Fruit fly (Drosophila melanogaster) whole organism, embryonic: Measurements from ENCODE around the gene brat.

ENCODE experiments used
- Ada2b ChIP-seq: fragments of 200-800 bp; sonication (Bioruptor generic); IDR thresholded peaks from 2 replicates; pipeline ENCODE4 v1.3.6; 2022; ENCODE audit warnings: missing biosample characterization, missing genetic modification characterization
- Atf-2 ChIP-seq: fragments of 200-800 bp; sonication (Bioruptor generic); optimal IDR thresholded peaks from 2 replicates; lab custom pipeline; 2016; ENCODE audit warnings: missing biosample characterization, missing genetic modification characterization
- Atf6 ChIP-seq: fragments of 200-800 bp; sonication (Bioruptor generic); IDR thresholded peaks from 2 replicates; pipeline ENCODE4 v1.3.6; 2022; ENCODE audit warnings: missing biosample characterization, missing genetic modification characterization
- CG10209 ChIP-seq: fragments of 200-800 bp; sonication (Bioruptor generic); optimal IDR thresholded peaks from 3 replicates; lab custom pipeline; 2017; ENCODE audit warnings: missing biosample characterization, mild to moderate bottlenecking, missing genetic modification characterization, missing genetic modification reagents
- CG1024 ChIP-seq: fragments of 200-800 bp; sonication (Bioruptor generic); IDR thresholded peaks from 2 replicates; pipeline ENCODE4 v1.3.6; 2022; ENCODE audit warnings: missing biosample characterization, missing genetic modification characterization
- CG10462 ChIP-seq: fragments of 200-800 bp; sonication (Bioruptor generic); optimal IDR thresholded peaks from 2 replicates; lab custom pipeline; 2016; ENCODE audit warnings: missing biosample characterization, missing genetic modification characterization
- CG11093 ChIP-seq: fragments of 200-800 bp; sonication (Bioruptor generic); IDR thresholded peaks from 3 replicates; pipeline ENCODE4 v1.3.6; 2022; ENCODE audit warnings: missing biosample characterization, missing genetic modification characterization
- CG11398 ChIP-seq: fragments of 200-800 bp; sonication (Bioruptor generic); optimal IDR thresholded peaks from 2 replicates; lab custom pipeline; 2016; ENCODE audit warnings: missing biosample characterization, missing genetic modification characterization
- CG12071 ChIP-seq: fragments of 200-800 bp; sonication (Bioruptor generic); optimal IDR thresholded peaks from 3 replicates; lab custom pipeline; 2018; ENCODE audit warnings: missing biosample characterization, mild to moderate bottlenecking, missing genetic modification characterization
- CG12155 ChIP-seq: fragments of 200-800 bp; sonication (Bioruptor generic); optimal IDR thresholded peaks from 3 replicates; lab custom pipeline; 2016; ENCODE audit warnings: missing biosample characterization, missing genetic modification characterization
- CG12744 ChIP-seq: fragments of 200-800 bp; sonication (Bioruptor generic); optimal IDR thresholded peaks from 2 replicates; lab custom pipeline; 2016; ENCODE audit warnings: missing biosample characterization, missing genetic modification characterization
- CG13123 ChIP-seq: fragments of 200-800 bp; sonication (Bioruptor generic); optimal IDR thresholded peaks from 2 replicates; lab custom pipeline; 2016; ENCODE audit warnings: missing biosample characterization, missing genetic modification characterization
- CG14014 ChIP-seq: fragments of 200-800 bp; sonication (Bioruptor generic); IDR thresholded peaks from 2 replicates; pipeline ENCODE4 v1.3.6; 2022; ENCODE audit warnings: missing biosample characterization, missing genetic modification characterization
- CG15601 ChIP-seq: fragments of 200-800 bp; sonication (Bioruptor generic); optimal IDR thresholded peaks from 3 replicates; lab custom pipeline; 2019; ENCODE audit warnings: missing biosample characterization, mild to moderate bottlenecking, missing genetic modification characterization, moderate library complexity
- CG15696 ChIP-seq: fragments of 200-800 bp; sonication (Bioruptor generic); optimal IDR thresholded peaks from 2 replicates; lab custom pipeline; 2019; ENCODE audit warnings: missing biosample characterization, mild to moderate bottlenecking, missing genetic modification characterization, moderate library complexity
- CG17802 ChIP-seq: fragments of 200-800 bp; sonication (Bioruptor generic); optimal IDR thresholded peaks from 2 replicates; lab custom pipeline; 2018; ENCODE audit warnings: missing biosample characterization, mild to moderate bottlenecking, missing genetic modification characterization, moderate library complexity
- CG18619 ChIP-seq: fragments of 200-800 bp; sonication (Bioruptor generic); optimal IDR thresholded peaks from 3 replicates; lab custom pipeline; 2017; ENCODE audit warnings: missing biosample characterization, mild to moderate bottlenecking, missing genetic modification characterization
- CG3065 ChIP-seq: fragments of 200-800 bp; sonication (Bioruptor generic); optimal IDR thresholded peaks from 2 replicates; lab custom pipeline; 2016; ENCODE audit warnings: missing biosample characterization, missing genetic modification characterization
- CG3726 ChIP-seq: fragments of 200-800 bp; sonication (Bioruptor generic); IDR thresholded peaks from 3 replicates; pipeline ENCODE4, ENCODE4 v1.3.6; 2022; ENCODE audit warnings: missing biosample characterization, missing genetic modification characterization
- CG5180 ChIP-seq: fragments of 200-800 bp; sonication (Bioruptor generic); optimal IDR thresholded peaks from 3 replicates; lab custom pipeline; 2017; ENCODE audit warnings: missing biosample characterization, missing genetic modification characterization, mild to moderate bottlenecking, moderate library complexity, missing genetic modification reagents
- CG6683 ChIP-seq: fragments of 200-800 bp; sonication (Bioruptor generic); optimal IDR thresholded peaks from 2 replicates; lab custom pipeline; 2017; ENCODE audit warnings: missing biosample characterization, mild to moderate bottlenecking, missing genetic modification characterization, missing genetic modification reagents
- CG6791 ChIP-seq: fragments of 200-800 bp; sonication (Bioruptor generic); IDR thresholded peaks from 3 replicates; pipeline ENCODE4 v1.3.6; 2022; ENCODE audit warnings: missing biosample characterization, missing genetic modification characterization; ENCODE audit not compliant: partially characterized antibody
- CG8944 ChIP-seq: fragments of 200-800 bp; sonication (Bioruptor generic); optimal IDR thresholded peaks from 3 replicates; lab custom pipeline; 2016; ENCODE audit warnings: missing biosample characterization, missing genetic modification characterization
- CG9215 ChIP-seq: fragments of 200-800 bp; sonication (Bioruptor generic); IDR thresholded peaks from 2 replicates; pipeline ENCODE4 v1.3.6; 2022; ENCODE audit warnings: missing biosample characterization, missing genetic modification characterization
- CG9727 ChIP-seq: fragments of 200-800 bp; sonication (Bioruptor generic); optimal IDR thresholded peaks from 3 replicates; lab custom pipeline; 2017; ENCODE audit warnings: missing biosample characterization, mild to moderate bottlenecking, missing genetic modification characterization
- D19B ChIP-seq: fragments of 200-800 bp; sonication (Bioruptor generic); optimal IDR thresholded peaks from 2 replicates; lab custom pipeline; 2017; ENCODE audit warnings: missing biosample characterization, mild to moderate bottlenecking, missing genetic modification characterization
- Lim3 ChIP-seq: fragments of 200-800 bp; sonication (Bioruptor generic); IDR thresholded peaks from 2 replicates; pipeline ENCODE4 v1.3.6; 2022; ENCODE audit warnings: missing biosample characterization, missing genetic modification characterization
- Lpt ChIP-seq: fragments of >200 bp; optimal IDR thresholded peaks from 2 replicates; lab custom pipeline; 2018; ENCODE audit warnings: missing biosample characterization, missing genetic modification characterization
- Mad ChIP-seq: fragments of 200-800 bp; sonication (Bioruptor generic); optimal IDR thresholded peaks from 2 replicates; lab custom pipeline; 2016; ENCODE audit warnings: missing biosample characterization, missing genetic modification characterization
- Pdp1 ChIP-seq, 2 experiments: fragments of 200-800 bp; sonication (Bioruptor generic); optimal IDR thresholded peaks; 3 replicates each; lab custom pipeline; 2016; ENCODE audit warnings: missing biosample characterization in 2 of 2, missing genetic modification characterization in 2 of 2, mild to moderate bottlenecking in 1 of 2, moderate library complexity in 1 of 2
- Sox100B ChIP-seq: fragments of 200-800 bp; sonication (Bioruptor generic); optimal IDR thresholded peaks from 3 replicates; lab custom pipeline; 2018; ENCODE audit warnings: missing biosample characterization, mild to moderate bottlenecking, missing genetic modification characterization
- Sry-β ChIP-seq: fragments of 200-800 bp; sonication (Bioruptor generic); optimal IDR thresholded peaks from 2 replicates; lab custom pipeline; 2018; ENCODE audit warnings: missing biosample characterization, mild to moderate bottlenecking, missing genetic modification characterization, moderate library complexity
- abd-A ChIP-seq: fragments of 200-800 bp; sonication (Bioruptor generic); optimal IDR thresholded peaks from 3 replicates; lab custom pipeline; 2019; ENCODE audit warnings: missing biosample characterization, mild to moderate bottlenecking, missing genetic modification characterization, moderate library complexity
- ac ChIP-seq: fragments of 200-800 bp; sonication (Bioruptor generic); optimal IDR thresholded peaks from 3 replicates; lab custom pipeline; 2017; ENCODE audit warnings: missing biosample characterization, mild to moderate bottlenecking, missing genetic modification characterization
- br ChIP-seq: fragments of >200 bp; optimal IDR thresholded peaks from 2 replicates; lab custom pipeline; 2017
- chn ChIP-seq: fragments of 200-800 bp; sonication (Bioruptor generic); optimal IDR thresholded peaks from 2 replicates; lab custom pipeline; 2016; ENCODE audit warnings: missing biosample characterization, missing genetic modification characterization
- crol ChIP-seq: fragments of 200-800 bp; sonication (Bioruptor generic); IDR thresholded peaks from 2 replicates; pipeline ENCODE4 v1.3.6; 2022; ENCODE audit warnings: missing biosample characterization, missing genetic modification characterization
- dmrt99B ChIP-seq: fragments of 200-800 bp; sonication (Bioruptor generic); optimal IDR thresholded peaks from 2 replicates; lab custom pipeline; 2018; ENCODE audit warnings: missing biosample characterization, mild to moderate bottlenecking, missing genetic modification characterization, moderate library complexity
- fd3F ChIP-seq: fragments of 200-800 bp; sonication (Bioruptor generic); optimal IDR thresholded peaks from 2 replicates; lab custom pipeline; 2018; ENCODE audit warnings: missing biosample characterization, mild to moderate bottlenecking, missing genetic modification characterization, moderate library complexity
- fd64A ChIP-seq: fragments of 200-800 bp; sonication (Bioruptor generic); optimal IDR thresholded peaks from 3 replicates; lab custom pipeline; 2018; ENCODE audit warnings: missing biosample characterization, mild to moderate bottlenecking, missing genetic modification characterization
- gcm2 ChIP-seq: fragments of 200-800 bp; sonication (Bioruptor generic); optimal IDR thresholded peaks from 2 replicates; lab custom pipeline; 2016; ENCODE audit warnings: missing biosample characterization, missing genetic modification characterization
- ind ChIP-seq: fragments of 200-800 bp; sonication (Bioruptor generic); optimal IDR thresholded peaks from 3 replicates; lab custom pipeline; 2016; ENCODE audit warnings: missing biosample characterization, missing genetic modification characterization
- lab ChIP-seq: fragments of 200-800 bp; sonication (Bioruptor generic); optimal IDR thresholded peaks from 3 replicates; lab custom pipeline; 2017; ENCODE audit warnings: missing biosample characterization, missing genetic modification characterization, mild to moderate bottlenecking, moderate library complexity, missing genetic modification reagents
- lilli ChIP-seq: fragments of 200-800 bp; sonication (Bioruptor generic); optimal IDR thresholded peaks from 3 replicates; lab custom pipeline; 2016; ENCODE audit warnings: missing biosample characterization, missing genetic modification characterization
- pum ChIP-seq: fragments of 200-800 bp; sonication (Bioruptor generic); optimal IDR thresholded peaks from 2 replicates; lab custom pipeline; 2016; ENCODE audit warnings: missing biosample characterization, missing genetic modification characterization
- sim ChIP-seq: fragments of 200-800 bp; sonication (Bioruptor generic); IDR thresholded peaks from 2 replicates; pipeline ENCODE4 v1.3.6; 2022; ENCODE audit warnings: missing biosample characterization, missing genetic modification characterization
- sob ChIP-seq: fragments of 200-800 bp; sonication (Bioruptor generic); IDR thresholded peaks from 2 replicates; pipeline ENCODE4 v1.3.6; 2022; ENCODE audit warnings: missing biosample characterization, missing genetic modification characterization
- tup ChIP-seq: fragments of 200-800 bp; sonication (Bioruptor generic); optimal IDR thresholded peaks from 2 replicates; lab custom pipeline; 2016; ENCODE audit warnings: missing biosample characterization, mild to moderate bottlenecking, missing genetic modification characterization, moderate library complexity
- yki ChIP-seq: fragments of >200 bp; optimal IDR thresholded peaks from 3 replicates; lab custom pipeline; 2018
- zen ChIP-seq: fragments of 200-800 bp; sonication (Bioruptor generic); optimal IDR thresholded peaks from 3 replicates; lab custom pipeline; 2018; ENCODE audit warnings: missing biosample characterization, mild to moderate bottlenecking, missing genetic modification characterization, moderate library complexity

brat gene

dm6 chr2L:19196443-19197044, 62.9 kb downstream of the brat start (continued):
- 0 out of 2 replicates have a peak, but pooled peaks have one; percentile 15 for TF ChIP-seq Lim3 (GFP tag; lab: Robert Waterston, UW)
- no peak for TF ChIP-seq Atf-2 (GFP tag; lab: Kevin White, UChicago)
- TF ChIP-seq ind (GFP tag; lab: Kevin White, UChicago) = peak; percentile 42
- TF ChIP-seq ac (GFP tag; lab: Kevin White, UChicago) = peak; percentile 45
- TF ChIP-seq sim (GFP tag; lab: Robert Waterston, UW) = 0 out of 2 replicates have a peak, but pooled peaks have one; percentile 52
- peak; percentile 51 for TF ChIP-seq CG15601 (tag; lab: Kevin White, UChicago)
- TF ChIP-seq CG15696 (tag; lab: Kevin White, UChicago) = peak; percentile 66
- peak; percentile 11 for TF ChIP-seq CG18619 (GFP tag; lab: Kevin White, UChicago)
- TF ChIP-seq crol = no peak
- no peak for TF ChIP-seq CG12744
- TF ChIP-seq CG17802 (tag; lab: Kevin White, UChicago) = peak; percentile 2
- TF ChIP-seq Mad (GFP tag; lab: Kevin White, UChicago) = no peak
- peak; percentile 68 for TF ChIP-seq CG11093
- peak; percentile 18; the same call in 1 of the 2 replicates for TF ChIP-seq CG9215
- peak; percentile 56 for TF ChIP-seq CG10209 (GFP tag; lab: Kevin White, UChicago)
- peak; percentile 32 for TF ChIP-seq chn (GFP tag; lab: Kevin White, UChicago)
- TF ChIP-seq CG12071 (GFP tag; lab: Kevin White, UChicago) = no peak
- TF ChIP-seq Ada2b = peak; percentile 67
- TF ChIP-seq br (lab: Kevin White, UChicago) = no peak
- 0 out of 3 replicates have a peak, but pooled peaks have one; percentile 36 for TF ChIP-seq CG3726 (GFP tag; lab: Robert Waterston, UW)
- TF ChIP-seq lilli (GFP tag; lab: Kevin White, UChicago) = peak; percentile 40
- TF ChIP-seq CG12155 (GFP tag; lab: Kevin White, UChicago) = peak; percentile 4
- TF ChIP-seq CG14014 (GFP tag; lab: Robert Waterston, UW) = peak; percentile 62; the same call in 1 of the 2 replicates
- TF ChIP-seq fd3F = no peak
- no peak for TF ChIP-seq D19B
- peak; percentile 54 for TF ChIP-seq lab (GFP tag; lab: Kevin White, UChicago)
- peak; percentile 44; the same call in 1 of the 2 replicates for TF ChIP-seq CG1024 (GFP tag; lab: Robert Waterston, UW)
- TF ChIP-seq CG5180 = no peak
- TF ChIP-seq zen (tag; lab: Kevin White, UChicago) = peak; percentile 28
- peak; percentile 62 for TF ChIP-seq CG9727 (GFP tag; lab: Kevin White, UChicago)
- no peak for TF ChIP-seq CG6791 (GFP tag; lab: Robert Waterston, UW)
- TF ChIP-seq abd-A (tag; lab: Kevin White, UChicago) = no peak
- peak; percentile 37 to 45 for TF ChIP-seq Pdp1 (GFP tag; optimal IDR thresholded peaks at IDR 0.05; lab: Kevin White, UChicago)
- TF ChIP-seq Atf6 = peak; percentile 22; the same call in 1 of the 2 replicates
- TF ChIP-seq pum (GFP tag; lab: Kevin White, UChicago) = peak; percentile 46
- no peak for TF ChIP-seq yki
- TF ChIP-seq gcm2 (GFP tag; lab: Kevin White, UChicago) = no peak
- no peak for TF ChIP-seq Sry-β (GFP tag; lab: Kevin White, UChicago)
- no peak for TF ChIP-seq tup
- peak; percentile 48; the same call in 1 of the 2 replicates for TF ChIP-seq sob (GFP tag; lab: Robert Waterston, UW)
- peak; percentile 43 for TF ChIP-seq CG8944 (GFP tag; lab: Kevin White, UChicago)
- peak; percentile 37 for TF ChIP-seq Sox100B
- TF ChIP-seq dmrt99B (tag; lab: Kevin White, UChicago) = peak; percentile 68
- no peak for TF ChIP-seq Lpt
- peak; percentile 22 for TF ChIP-seq CG6683
- TF ChIP-seq CG11398 (GFP tag; lab: Kevin White, UChicago) = no peak
- peak; percentile 27 for TF ChIP-seq CG10462
- no peak for TF ChIP-seq CG3065
- TF ChIP-seq CG13123 (GFP tag; lab: Kevin White, UChicago) = no peak
- TF ChIP-seq fd64A (GFP tag; lab: Kevin White, UChicago) = no peak
